Worm (Caenorhabditis elegans): Measurements from ENCODE around the gene sax-1.

sax-1 gene

DNA sequence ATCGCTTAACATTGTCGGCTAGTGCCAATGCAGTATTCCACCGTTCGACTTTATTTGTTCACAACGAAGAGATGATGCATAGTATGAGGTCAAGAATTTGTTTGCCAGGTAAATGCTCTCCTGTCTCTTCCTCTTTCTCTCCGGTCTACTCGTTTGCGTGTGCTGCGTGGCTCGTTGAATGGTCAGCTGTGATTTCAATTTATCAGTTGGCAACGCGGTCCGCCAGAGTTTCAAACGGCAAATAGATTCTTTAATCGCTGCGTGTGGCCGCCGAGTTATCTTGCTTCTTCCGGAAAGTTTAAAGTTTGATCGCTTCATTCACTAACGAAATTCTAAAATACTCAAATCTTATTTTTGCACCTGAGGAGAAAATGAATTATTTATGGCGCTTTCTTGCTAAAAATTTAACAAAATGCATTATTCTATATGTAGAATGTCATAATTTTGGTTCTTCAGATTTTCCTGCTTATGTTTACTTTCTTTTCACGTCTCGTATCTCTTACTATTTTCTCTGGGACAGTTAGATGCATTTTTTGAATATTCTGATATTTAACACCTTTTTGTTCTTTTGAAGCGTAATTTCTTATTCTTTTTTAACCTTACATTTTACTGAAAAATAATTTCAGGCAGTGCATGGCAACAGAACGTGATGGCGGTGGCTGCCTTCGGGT, 30.7 kb upstream of the sax-1 start, which contains the start of gene tsp-17:
Gene tsp-17, plus strand, starts transcription at position 621 of the 671 bp plus-strand sequence.
- TF ChIP-seq ceh-28 (tag; optimal IDR thresholded peaks at IDR 0.05) (no peak), nhr-67 (tag; optimal IDR thresholded peaks at IDR 0.05) (no peak), ceh-9 (tag; optimal IDR thresholded peaks at IDR 0.05) (no peak), pqm-1 (tag; optimal IDR thresholded peaks at IDR 0.05) (peak; percentile 5)

DNA sequence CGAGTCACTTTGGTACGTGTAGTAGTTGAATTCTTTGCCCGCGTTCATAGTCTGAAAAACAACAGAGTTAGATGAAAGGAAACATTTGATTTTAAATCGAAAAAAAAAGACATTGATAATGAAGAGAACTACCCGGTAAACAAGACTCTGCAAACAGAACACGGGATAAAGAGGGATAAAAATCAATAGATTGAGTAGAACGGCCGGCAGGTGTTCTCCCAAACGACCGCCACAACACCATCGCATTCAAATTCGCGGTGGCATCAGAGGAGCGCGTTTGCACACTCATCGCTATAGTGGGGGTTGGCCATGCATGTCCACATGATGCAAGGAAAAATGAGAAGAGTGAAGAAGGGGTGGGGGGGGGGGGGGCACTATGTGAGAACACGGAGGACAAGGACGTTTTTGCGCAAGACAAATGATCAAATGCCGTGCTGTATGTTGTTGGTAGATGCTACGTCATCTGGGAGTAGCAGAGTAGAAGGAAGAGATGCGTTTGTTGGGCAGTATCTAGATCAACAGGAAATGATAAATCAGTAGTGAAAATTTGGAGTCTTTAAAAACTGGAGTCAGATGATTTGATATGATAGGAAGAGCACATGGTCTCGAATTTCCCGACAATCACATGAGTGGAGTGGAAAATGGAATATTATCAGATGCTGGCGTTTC, 28.7 kb upstream of the sax-1 start, which contains the start of gene tag-52:
Gene tag-52, minus strand, starts transcription at position 51 of the 669 bp plus-strand sequence.
- TF ChIP-seq lin-39 (tag; optimal IDR thresholded peaks at IDR 0.05) (peak; percentile 53), nhr-43 (tag; optimal IDR thresholded peaks at IDR 0.05; ENCODE audit: poor library complexity, severe bottlenecking) (peak; percentile 9), nhr-23 (tag; optimal IDR thresholded peaks at IDR 0.05) (no peak), skn-1 (tag; optimal IDR thresholded peaks at IDR 0.05) (peak; percentile 46), nhr-25 (tag; optimal IDR thresholded peaks at IDR 0.05) (peak; percentile 8), lsy-12 (tag; optimal IDR thresholded peaks at IDR 0.05) (peak; percentile 47), egl-5 (tag; optimal IDR thresholded peaks at IDR 0.05) (peak; percentile 63), nhr-67 (tag; optimal IDR thresholded peaks at IDR 0.05) (no peak), nfya-1 (tag; optimal IDR thresholded peaks at IDR 0.05; ENCODE audit: insufficient read depth) (peak; percentile 31), mml-1 (tag; optimal IDR thresholded peaks at IDR 0.05) (no peak), hmg-11 (tag; optimal IDR thresholded peaks at IDR 0.05) (no peak), elt-2 (tag; optimal IDR thresholded peaks at IDR 0.05) (peak; percentile 86), pha-4 (tag; optimal IDR thresholded peaks at IDR 0.05) (peak; percentile 41), pqm-1 (tag; optimal IDR thresholded peaks at IDR 0.05) (peak; percentile 67), ztf-4 (tag; optimal IDR thresholded peaks at IDR 0.05) (no peak), ceh-28 (tag; optimal IDR thresholded peaks at IDR 0.05) (no peak), lin-15B (tag; optimal IDR thresholded peaks at IDR 0.05) (peak; percentile 32), jun-1 (tag; optimal IDR thresholded peaks at IDR 0.05) (peak; percentile 50), elt-1 (tag; optimal IDR thresholded peaks at IDR 0.05) (peak; percentile 50)

DNA sequence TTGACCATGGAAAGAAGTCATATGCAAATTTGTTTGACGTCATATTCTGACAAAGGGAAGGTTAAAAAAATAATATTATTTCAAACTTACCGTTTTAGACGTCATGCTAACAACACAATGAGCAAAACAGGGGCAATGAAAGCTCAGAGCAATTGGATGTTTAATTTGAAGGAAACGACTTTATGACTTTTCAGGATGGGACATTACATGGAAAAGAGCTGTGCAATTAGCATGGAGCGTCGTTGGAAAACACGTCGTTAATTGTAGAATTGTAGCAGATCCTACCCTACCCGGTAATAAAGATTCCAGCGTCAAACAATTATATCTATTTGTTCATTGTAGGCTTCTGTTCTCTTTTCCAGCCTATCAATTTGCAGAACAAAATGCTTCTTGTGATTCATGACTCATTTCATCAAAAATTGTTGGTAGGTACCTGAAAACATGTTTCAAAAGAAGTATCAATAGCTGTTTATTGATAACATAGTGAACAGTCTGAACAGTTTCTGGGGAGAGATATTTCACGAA, 23.7 kb upstream of the sax-1 start, which contains the start of gene ceh-63:
Gene ceh-63, minus strand, starts transcription at position 475 of the 525 bp plus-strand sequence.
- TF ChIP-seq egl-5 (tag; optimal IDR thresholded peaks at IDR 0.05), result no peak
- TF ChIP-seq nhr-77 (tag; optimal IDR thresholded peaks at IDR 0.05), result no peak
- TF ChIP-seq lin-15B (tag; optimal IDR thresholded peaks at IDR 0.05), result no peak
- no peak for TF ChIP-seq eor-1 (tag; optimal IDR thresholded peaks at IDR 0.05)
- TF ChIP-seq ceh-16 (tag; optimal IDR thresholded peaks at IDR 0.05), result no peak
- no peak for TF ChIP-seq snpc-4 (tag; optimal IDR thresholded peaks at IDR 0.05)
- TF ChIP-seq elt-1 (tag; optimal IDR thresholded peaks at IDR 0.05), result no peak
- no peak for TF ChIP-seq zag-1 (tag; optimal IDR thresholded peaks at IDR 0.05)
- TF ChIP-seq fkh-10 (GFP tag; optimal IDR thresholded peaks at IDR 0.05), result no peak
- TF ChIP-seq fos-1 (tag; optimal IDR thresholded peaks at IDR 0.05), result no peak
- no peak for TF ChIP-seq ceh-28 (tag; optimal IDR thresholded peaks at IDR 0.05)
- no peak for TF ChIP-seq nhr-12 (tag; optimal IDR thresholded peaks at IDR 0.05)
- TF ChIP-seq elt-2 (tag; optimal IDR thresholded peaks at IDR 0.05), result no peak
- TF ChIP-seq pha-4 (tag; optimal IDR thresholded peaks at IDR 0.05), result no peak
- no peak for TF ChIP-seq aly-2 (tag; optimal IDR thresholded peaks at IDR 0.05)
- TF ChIP-seq unc-62 (GFP tag; optimal IDR thresholded peaks at IDR 0.05), result no peak
- TF ChIP-seq nhr-28 (tag; optimal IDR thresholded peaks at IDR 0.05), result no peak
- no peak for TF ChIP-seq ztf-4 (tag; optimal IDR thresholded peaks at IDR 0.05)
- TF ChIP-seq nfya-1 (tag; optimal IDR thresholded peaks at IDR 0.05; ENCODE audit: insufficient read depth), result no peak

DNA sequence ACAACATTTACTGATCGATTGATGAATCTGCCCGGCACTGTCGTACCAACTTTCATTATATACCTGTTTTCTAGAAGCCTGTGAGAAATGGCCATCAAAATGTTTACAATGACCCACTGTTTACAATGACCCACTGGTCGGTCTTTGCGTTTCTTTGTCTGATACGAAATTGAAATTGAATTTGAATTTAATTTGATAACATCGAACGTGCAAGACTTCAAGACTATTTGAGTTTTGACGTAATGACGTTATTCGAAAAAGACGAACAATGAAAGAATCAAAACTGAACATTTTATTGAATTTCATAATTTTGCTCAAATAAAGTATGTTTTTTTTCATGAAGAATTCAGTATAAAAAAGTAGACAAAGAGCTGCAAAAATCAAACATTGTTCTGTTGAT, 22.0 kb upstream of the sax-1 start, which contains the start of gene C02F12.5:
Gene C02F12.5, minus strand, starts transcription at position 101 of the 400 bp plus-strand sequence.
- TF ChIP-seq daf-12 (tag; optimal IDR thresholded peaks at IDR 0.05) (no peak), nhr-43 (tag; optimal IDR thresholded peaks at IDR 0.05; ENCODE audit: poor library complexity, severe bottlenecking) (no peak), elt-2 (tag; optimal IDR thresholded peaks at IDR 0.05) (peak; percentile 33), nhr-23 (tag; optimal IDR thresholded peaks at IDR 0.05) (no peak), zag-1 (tag; optimal IDR thresholded peaks at IDR 0.05) (no peak), nhr-28 (tag; optimal IDR thresholded peaks at IDR 0.05) (no peak), elt-3 (tag; optimal IDR thresholded peaks at IDR 0.05) (no peak), tbx-2 (tag; optimal IDR thresholded peaks at IDR 0.05) (no peak)

All from whole organism, L3 larva.